Worm (Caenorhabditis elegans) whole organism, young adult: Measurements from ENCODE around the gene W07G1.7.

Experiments used
- B0019.2 ChIP-seq: fragments of 200-800 bp; sonication (Bioruptor generic); conservative IDR thresholded peaks from 2 replicates; pipeline ENCODE4 v1.3.6; 2022; ENCODE audit warnings: missing genetic modification reagents, missing genetic modification characterization, missing compliant biosample characterization
- C06A6.2 ChIP-seq: fragments of 200-800 bp; sonication (Bioruptor generic); conservative IDR thresholded peaks from 2 replicates; pipeline ENCODE4 v1.3.6; 2022; ENCODE audit warnings: missing genetic modification characterization, missing compliant biosample characterization
- F37B4.10 ChIP-seq: fragments of 200-800 bp; sonication (Bioruptor generic); IDR thresholded peaks from 2 replicates; pipeline ENCODE4 v1.3.6; 2022; ENCODE audit warnings: missing genetic modification characterization, missing compliant biosample characterization
- F39B2.1 ChIP-seq: fragments of 200-800 bp; sonication (Bioruptor generic); IDR thresholded peaks from 2 replicates; pipeline ENCODE4 v1.3.6; 2022; ENCODE audit warnings: missing genetic modification reagents, missing genetic modification characterization, missing compliant biosample characterization
- F49E8.2 ChIP-seq: sonication (generic microtip); optimal IDR thresholded peaks from 3 replicates; lab custom pipeline; 2017; ENCODE audit warnings: missing genetic modification characterization, mild to moderate bottlenecking, missing compliant biosample characterization, antibody characterized with exemption, moderate library complexity; ENCODE audit not compliant: insufficient read depth
- F55B11.4 ChIP-seq: sonication (generic microtip); optimal IDR thresholded peaks from 2 replicates; lab custom pipeline; 2016; ENCODE audit warnings: missing compliant biosample characterization, missing genetic modification characterization, borderline replicate concordance; ENCODE audit not compliant: insufficient read depth
- K11D2.4 ChIP-seq: fragments of 200-800 bp; sonication (Bioruptor generic); IDR thresholded peaks from 2 replicates; pipeline ENCODE4 v1.3.6; 2022; ENCODE audit warnings: missing genetic modification reagents, missing genetic modification characterization, missing compliant biosample characterization
- K12H6.12 ChIP-seq: fragments of 200-800 bp; sonication (Bioruptor generic); optimal IDR thresholded peaks from 2 replicates; lab custom pipeline; 2018; ENCODE audit warnings: mild to moderate bottlenecking, missing genetic modification characterization, missing compliant biosample characterization
- T26A5.8 ChIP-seq: sonication (generic microtip); optimal IDR thresholded peaks from 2 replicates; lab custom pipeline; 2016; ENCODE audit warnings: missing genetic modification characterization, missing compliant biosample characterization
- Y67H2A.10 ChIP-seq: fragments of 200-800 bp; sonication (Bioruptor generic); conservative IDR thresholded peaks from 2 replicates; pipeline ENCODE4 v1.3.6; 2022; ENCODE audit warnings: missing genetic modification reagents, missing genetic modification characterization, missing compliant biosample characterization
- ZK185.1 ChIP-seq: sonication (generic microtip); optimal IDR thresholded peaks from 2 replicates; lab custom pipeline; 2016; ENCODE audit warnings: mild to moderate bottlenecking, missing genetic modification characterization, missing compliant biosample characterization; ENCODE audit not compliant: poor library complexity, severe bottlenecking
- aptf-2 ChIP-seq: fragments of 200-800 bp; sonication (Bioruptor generic); conservative IDR thresholded peaks from 2 replicates; pipeline ENCODE4 v1.3.6; 2022; ENCODE audit warnings: missing genetic modification reagents, missing genetic modification characterization, missing compliant biosample characterization
- ccch-3 ChIP-seq: fragments of 200-800 bp; sonication (Bioruptor generic); optimal IDR thresholded peaks from 2 replicates; lab custom pipeline; 2018; ENCODE audit warnings: mild to moderate bottlenecking, missing genetic modification characterization, missing compliant biosample characterization
- ceh-58 ChIP-seq: fragments of 200-800 bp; sonication (Bioruptor generic); IDR thresholded peaks from 2 replicates; pipeline ENCODE4 v1.3.6; 2022; ENCODE audit warnings: missing genetic modification characterization, missing compliant biosample characterization
- die-1 ChIP-seq: sonication (generic microtip); optimal IDR thresholded peaks from 2 replicates; lab custom pipeline; 2016; ENCODE audit warnings: missing genotype, mild to moderate bottlenecking, missing genetic modification characterization, missing compliant biosample characterization
- egl-44 ChIP-seq: fragments of 200-800 bp; sonication (Bioruptor generic); IDR thresholded peaks from 2 replicates; pipeline ENCODE4 v1.3.6; 2022; ENCODE audit warnings: missing genetic modification reagents, missing genetic modification characterization, missing compliant biosample characterization
- egrh-3 ChIP-seq: fragments of 200-800 bp; sonication (Bioruptor generic); IDR thresholded peaks from 2 replicates; pipeline ENCODE4 v1.3.6; 2022; ENCODE audit warnings: missing genetic modification reagents, missing genetic modification characterization, missing compliant biosample characterization
- ekl-4 ChIP-seq: fragments of 200-800 bp; sonication (Bioruptor generic); IDR thresholded peaks from 2 replicates; pipeline ENCODE4 v1.3.6; 2022; ENCODE audit warnings: missing genetic modification reagents, missing genetic modification characterization, missing compliant biosample characterization
- gei-17 ChIP-seq: fragments of 200-800 bp; sonication (Bioruptor generic); optimal IDR thresholded peaks from 2 replicates; lab custom pipeline; 2018; ENCODE audit warnings: mild to moderate bottlenecking, missing genetic modification characterization, missing compliant biosample characterization
- him-1 ChIP-seq: sonication (generic microtip); optimal IDR thresholded peaks from 2 replicates; lab custom pipeline; 2016; ENCODE audit warnings: missing genotype, missing genetic modification reagents, missing genetic modification characterization, missing compliant biosample characterization
- hlh-26 ChIP-seq: fragments of 200-800 bp; sonication (Bioruptor generic); conservative IDR thresholded peaks from 2 replicates; pipeline ENCODE4 v1.3.6; 2022; ENCODE audit warnings: missing genetic modification reagents, missing genetic modification characterization, missing compliant biosample characterization
- lin-40 ChIP-seq: sonication (generic microtip); optimal IDR thresholded peaks from 2 replicates; lab custom pipeline; 2016; ENCODE audit warnings: missing genetic modification characterization, mild to moderate bottlenecking, missing compliant biosample characterization, missing genotype, missing genetic modification reagents
- madf-3 ChIP-seq: fragments of 200-800 bp; sonication (Bioruptor generic); IDR thresholded peaks from 2 replicates; pipeline ENCODE4 v1.3.6; 2022; ENCODE audit warnings: missing genetic modification reagents, missing genetic modification characterization, missing compliant biosample characterization
- mcd-1 ChIP-seq: fragments of 200-800 bp; sonication (Bioruptor generic); IDR thresholded peaks from 2 replicates; pipeline ENCODE4 v1.3.6; 2022; ENCODE audit warnings: missing genetic modification reagents, missing genetic modification characterization, missing compliant biosample characterization
- mes-4 ChIP-seq: sonication (generic microtip); optimal IDR thresholded peaks from 2 replicates; lab custom pipeline; 2016; ENCODE audit warnings: missing genotype, missing genetic modification characterization, missing compliant biosample characterization
- nfyb-1 ChIP-seq: fragments of 200-800 bp; sonication (Bioruptor generic); IDR thresholded peaks from 2 replicates; pipeline ENCODE4 v1.3.6; 2022; ENCODE audit warnings: missing genetic modification reagents, missing genetic modification characterization, missing compliant biosample characterization
- nhr-179 ChIP-seq: sonication (generic microtip); optimal IDR thresholded peaks from 2 replicates; lab custom pipeline; 2016; ENCODE audit warnings: mild to moderate bottlenecking, missing genetic modification characterization, missing compliant biosample characterization
- nhr-27 ChIP-seq: fragments of 200-800 bp; sonication (Bioruptor generic); optimal IDR thresholded peaks from 2 replicates; lab custom pipeline; 2018; ENCODE audit warnings: mild to moderate bottlenecking, missing genetic modification characterization, moderate library complexity, missing compliant biosample characterization
- nhr-80 ChIP-seq: sonication (generic microtip); optimal IDR thresholded peaks from 2 replicates; lab custom pipeline; 2016; ENCODE audit warnings: missing genetic modification characterization, missing compliant biosample characterization
- snpc-4 ChIP-seq, 5 experiments: fragments of 150-350 bp in 1 of 5; sonication (generic microtip) in 4 of 5; optimal IDR thresholded peaks; 2 replicates each; lab custom pipeline; 2014 to 2018; ENCODE audit warnings: missing genetic modification characterization in 5 of 5, missing biosample characterization in 3 of 5, antibody characterized with exemption in 2 of 5, mild to moderate bottlenecking in 2 of 5, missing compliant biosample characterization in 2 of 5, missing genotype in 2 of 5, moderate library complexity in 2 of 5, missing genetic modification reagents in 1 of 5
- xnd-1 ChIP-seq: sonication (generic microtip); optimal IDR thresholded peaks from 2 replicates; lab custom pipeline; 2016; ENCODE audit warnings: missing genotype, missing genetic modification reagents, missing genetic modification characterization, missing compliant biosample characterization
- zfh-2 ChIP-seq: fragments of 200-800 bp; sonication (Bioruptor generic); conservative IDR thresholded peaks from 2 replicates; pipeline ENCODE4 v1.3.6; 2022; ENCODE audit warnings: missing genetic modification reagents, missing genetic modification characterization, missing compliant biosample characterization
- zim-3 ChIP-seq: sonication (generic microtip); optimal IDR thresholded peaks from 2 replicates; lab custom pipeline; 2017; ENCODE audit warnings: mild to moderate bottlenecking, missing genetic modification characterization, moderate library complexity, missing compliant biosample characterization
- ztf-18 ChIP-seq: sonication (generic microtip); optimal IDR thresholded peaks from 2 replicates; lab custom pipeline; 2016; ENCODE audit warnings: missing genotype, mild to moderate bottlenecking, missing genetic modification characterization, missing compliant biosample characterization

Gene W07G1.7

DNA sequence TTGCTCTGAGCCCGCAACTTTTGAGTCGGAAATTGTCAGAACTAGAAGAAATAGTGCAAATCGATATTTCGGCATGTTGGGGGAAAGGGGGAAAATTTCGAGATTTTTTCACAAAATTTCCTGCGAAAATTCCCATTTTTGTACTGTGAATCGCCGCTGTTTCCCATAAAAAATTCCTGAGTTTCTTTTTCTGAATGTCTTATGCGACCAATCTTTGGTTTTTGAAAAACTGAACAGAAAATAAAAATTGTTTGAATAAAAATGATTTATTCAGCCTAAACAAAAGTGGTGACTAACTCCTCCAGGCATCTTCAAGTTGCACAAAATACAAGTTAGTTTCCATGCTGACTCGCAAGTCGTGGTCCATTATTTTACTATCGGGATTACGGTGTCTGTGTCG lies at the start of gene W07G1.7:
Gene W07G1.7 (minus strand): TSS at position 101 of the 400 bp plus-strand sequence.
- TF ChIP-seq mes-4 (tag; lab: Kevin White, UChicago) = no peak
- no peak for TF ChIP-seq B0019.2 (GFP tag; lab: Robert Waterston, UW)
- TF ChIP-seq ccch-3 (GFP tag; lab: Kevin White, UChicago) = no peak
- no peak for TF ChIP-seq nfyb-1 (GFP tag; lab: Robert Waterston, UW)
- TF ChIP-seq nhr-80 (tag; lab: Kevin White, UChicago) = no peak
- TF ChIP-seq egl-44 (GFP tag; lab: Robert Waterston, UW) = no peak
- TF ChIP-seq F55B11.4 (tag; lab: Kevin White, UChicago) = no peak
- TF ChIP-seq K12H6.12 = no peak
- no peak for TF ChIP-seq egrh-3 (GFP tag; lab: Robert Waterston, UW)
- no peak for TF ChIP-seq ekl-4
- TF ChIP-seq K11D2.4 (GFP tag; lab: Robert Waterston, UW) = no peak
- TF ChIP-seq madf-3 (GFP tag; lab: Robert Waterston, UW) = no peak
- no peak for TF ChIP-seq ZK185.1 (tag; lab: Kevin White, UChicago)
- no peak for TF ChIP-seq Y67H2A.10 (GFP tag; lab: Robert Waterston, UW)

DNA sequence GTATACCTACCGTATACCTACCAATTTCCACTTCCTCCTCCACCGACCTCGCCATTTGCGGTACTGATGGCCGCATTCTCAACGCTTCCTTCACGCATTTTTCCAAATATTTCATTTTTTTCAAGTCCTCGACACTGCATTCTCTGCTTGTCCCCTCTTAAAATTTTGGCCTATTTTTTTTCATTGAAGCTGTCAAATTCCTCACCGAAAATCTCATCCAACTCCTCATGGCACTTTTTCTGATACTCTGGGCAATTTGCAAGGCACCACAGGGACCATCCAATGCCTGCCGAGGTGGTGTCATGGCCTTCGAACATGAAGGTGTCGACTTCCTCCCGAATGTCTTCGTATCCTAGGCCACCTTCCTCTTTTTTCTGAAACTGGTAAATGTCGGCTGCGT lies 48.5 kb upstream of the W07G1.7 start:
- TF ChIP-seq F49E8.2 (tag; lab: Kevin White, UChicago) (no peak), F37B4.10 (GFP tag; lab: Robert Waterston, UW) (0 out of 2 replicates have a peak, but pooled peaks have one; percentile 48)

DNA sequence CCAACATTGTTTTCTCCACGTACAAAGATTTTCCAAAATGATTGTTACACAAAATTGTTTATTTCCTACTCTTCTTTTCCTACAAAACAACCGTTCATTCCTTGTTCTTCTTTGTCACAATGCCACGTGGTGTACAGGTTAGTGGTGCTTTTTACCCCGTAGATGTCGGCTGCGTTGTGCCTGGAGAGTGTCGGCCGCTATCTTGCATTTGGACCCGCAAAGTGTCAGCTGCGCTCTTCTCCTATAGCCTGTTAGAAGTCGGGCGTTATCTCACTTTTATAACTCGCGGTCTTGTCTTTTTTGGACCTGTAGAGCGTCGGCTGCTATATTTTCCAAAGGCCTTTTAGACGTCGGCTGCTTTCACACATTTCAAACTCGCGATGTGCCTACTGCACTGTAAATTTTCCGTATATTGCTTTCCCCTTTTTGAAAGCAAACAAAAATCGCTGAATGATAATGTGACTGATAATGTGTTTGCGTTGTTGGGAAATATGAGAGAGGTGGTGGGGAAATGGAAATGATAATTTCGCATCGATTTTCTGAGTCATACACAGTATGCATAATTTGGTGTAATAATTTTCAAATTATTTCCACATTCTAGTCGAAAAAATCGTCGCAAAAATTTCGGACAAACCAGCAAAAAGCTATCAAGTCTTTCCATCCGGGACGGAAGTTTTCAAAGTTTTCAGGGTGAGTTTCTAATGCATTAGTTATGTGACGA lies 44.7 kb upstream of the W07G1.7 start, which contains the start of gene F01D5.8:
Gene F01D5.8 (plus strand): TSS at position 51 of the 721 bp plus-strand sequence.
- no peak for TF ChIP-seq snpc-4 (GFP tag; optimal IDR thresholded peaks at IDR 0.05; lab: Kevin White, UChicago)
- peak; percentile 35 to 87 (median 74) for TF ChIP-seq snpc-4 (tag; optimal IDR thresholded peaks at IDR 0.05; lab: Kevin White, UChicago)
- TF ChIP-seq nhr-80 (tag; lab: Kevin White, UChicago) = peak; percentile 59
- TF ChIP-seq hlh-26 (GFP tag; lab: Robert Waterston, UW) = no peak
- TF ChIP-seq, all 124 proteins: peak for 2

DNA sequence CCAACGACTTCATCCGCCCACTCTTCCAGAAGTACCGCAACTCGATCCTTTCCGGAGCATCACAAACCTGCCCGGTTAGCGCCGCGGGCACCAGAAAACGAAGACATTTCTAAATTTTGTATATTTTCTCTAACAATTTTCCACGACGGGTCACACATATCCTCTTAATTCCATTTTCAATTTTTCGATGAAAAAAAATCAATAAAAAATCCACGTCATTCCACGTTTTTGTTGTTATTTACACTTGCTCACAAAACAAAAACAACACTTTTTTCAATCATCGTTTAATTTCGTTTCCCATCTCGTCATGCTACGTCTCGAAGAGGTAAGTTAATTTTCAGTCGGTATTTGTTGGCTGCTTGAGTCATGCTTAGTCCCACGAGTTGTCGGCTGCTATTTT lies 42.2 kb upstream of the W07G1.7 start, which contains the start of gene F01D5.7:
Gene F01D5.7 (plus strand): TSS at position 301 of the 400 bp plus-strand sequence.
- TF ChIP-seq ceh-58 (no peak), C06A6.2 (GFP tag; lab: Robert Waterston, UW) (no peak), him-1 (tag; lab: Kevin White, UChicago) (no peak), ztf-18 (no peak), nhr-179 (tag; lab: Kevin White, UChicago) (no peak)
- TF ChIP-seq, all 124 proteins: peak for 0

DNA sequence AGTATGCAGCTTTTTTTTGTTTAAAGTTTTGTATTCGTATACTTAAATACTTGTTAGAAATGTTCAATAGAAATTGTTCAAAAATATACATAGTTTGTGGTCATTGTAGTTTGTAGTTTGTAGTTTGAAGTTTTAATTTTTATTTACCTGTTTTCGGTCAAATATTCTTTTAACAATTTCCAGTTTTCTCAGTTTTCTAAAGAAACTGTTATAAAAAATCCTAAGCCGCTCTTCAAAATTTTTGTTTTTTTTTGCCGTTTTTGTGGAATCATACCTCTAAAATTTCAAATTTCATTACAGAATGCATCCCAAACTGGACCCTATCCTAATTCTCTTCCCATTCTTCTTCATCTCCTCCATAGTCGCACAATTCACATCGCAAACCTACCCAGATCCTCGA lies 40.1 kb upstream of the W07G1.7 start, which contains the start of gene F01D5.6:
Gene F01D5.6 (plus strand): TSS at position 301 of the 400 bp plus-strand sequence.
- TF ChIP-seq die-1 (tag; lab: Kevin White, UChicago) (no peak), zfh-2 (GFP tag; lab: Robert Waterston, UW) (no peak), nhr-27 (tag; lab: Kevin White, UChicago) (no peak), madf-3 (GFP tag; lab: Robert Waterston, UW) (no peak), zim-3 (tag; lab: Kevin White, UChicago) (no peak), egrh-3 (GFP tag; lab: Robert Waterston, UW) (no peak), K11D2.4 (GFP tag; lab: Robert Waterston, UW) (no peak), aptf-2 (no peak), mcd-1 (GFP tag; lab: Robert Waterston, UW) (no peak), gei-17 (GFP tag; lab: Kevin White, UChicago) (no peak), F39B2.1 (GFP tag; lab: Robert Waterston, UW) (no peak), T26A5.8 (tag; lab: Kevin White, UChicago) (no peak), F55B11.4 (tag; lab: Kevin White, UChicago) (no peak), lin-40 (tag; lab: Kevin White, UChicago) (no peak), B0019.2 (GFP tag; lab: Robert Waterston, UW) (no peak), ccch-3 (GFP tag; lab: Kevin White, UChicago) (no peak), ztf-18 (no peak), xnd-1 (tag; lab: Kevin White, UChicago) (no peak)
